Worm (Caenorhabditis elegans): ENCODE results near the gene kin-33.

Gene kin-33

DNA sequence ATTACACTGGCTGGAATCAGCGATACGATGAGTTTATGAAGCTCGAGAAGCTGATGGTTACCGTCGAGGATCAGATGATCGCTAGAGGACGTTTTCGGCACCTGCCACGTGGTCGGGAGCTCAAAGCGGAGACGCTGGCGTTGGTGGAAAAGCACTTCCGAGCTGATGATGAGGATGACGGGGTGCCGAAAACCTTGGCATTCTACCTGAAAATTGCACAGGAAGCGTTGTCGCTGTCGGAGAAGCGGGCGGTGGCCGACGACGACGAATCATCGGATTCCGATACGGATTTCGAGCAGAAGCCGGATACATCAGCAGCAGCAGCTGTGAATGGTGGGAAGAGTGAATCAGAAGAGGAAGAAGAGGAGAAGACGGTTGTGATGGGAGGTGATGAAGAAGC, 39.7 kb downstream of the kin-33 start:
- TF ChIP-seq lin-35 (GFP tag; optimal IDR thresholded peaks at IDR 0.05) = no peak
- TF ChIP-seq egrh-3 (GFP tag; IDR thresholded peaks at IDR 0.05) = peak; percentile 47; the same call in 1 of the 2 replicates
- TF ChIP-seq pha-4 (tag; optimal IDR thresholded peaks at IDR 0.05) = no peak
- 0 out of 2 replicates have a peak, but pooled peaks have one; percentile 20 for TF ChIP-seq F37B4.10 (GFP tag; IDR thresholded peaks at IDR 0.05)
- TF ChIP-seq zfh-2 (GFP tag; conservative IDR thresholded peaks at IDR 0.05) = peak; percentile 85
- no peak for TF ChIP-seq snpc-1.1 (tag; optimal IDR thresholded peaks at IDR 0.05; ENCODE audit: insufficient read depth)

DNA sequence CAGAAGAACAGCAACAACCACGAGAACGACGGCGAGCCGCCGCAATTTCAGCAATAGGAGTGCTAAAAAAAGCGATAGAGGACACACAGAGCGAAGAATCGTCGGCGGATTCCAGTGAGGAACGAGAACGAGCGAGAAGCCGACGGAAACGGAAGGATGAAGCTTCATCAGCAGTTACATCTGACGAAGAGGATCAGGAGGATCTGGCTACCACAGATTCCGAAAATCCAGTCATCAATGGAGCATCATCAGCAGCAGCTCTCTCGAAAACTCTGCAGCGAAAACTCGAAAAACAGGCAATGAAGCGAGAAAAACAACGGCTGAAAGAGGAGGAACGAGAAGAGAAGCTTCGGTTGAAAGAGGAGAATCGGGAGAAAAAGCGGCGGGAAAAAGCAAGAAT, 45.0 kb downstream of the kin-33 start:
- TF ChIP-seq aptf-2 (GFP tag; conservative IDR thresholded peaks at IDR 0.05) (no peak), ztf-25 (GFP tag; IDR thresholded peaks at IDR 0.05) (no peak), F22D6.2 (tag; optimal IDR thresholded peaks at IDR 0.05) (no peak), C17E4.6 (GFP tag; IDR thresholded peaks at IDR 0.05) (no peak), zim-3 (tag; optimal IDR thresholded peaks at IDR 0.05) (no peak), sptf-2 (GFP tag; optimal IDR thresholded peaks at IDR 0.05) (no peak), egrh-3 (GFP tag; IDR thresholded peaks at IDR 0.05) (no peak), madf-8 (GFP tag; conservative IDR thresholded peaks at IDR 0.05) (no peak), B0035.1 (tag; optimal IDR thresholded peaks at IDR 0.05) (no peak), bed-1 (GFP tag; IDR thresholded peaks at IDR 0.05) (no peak)

DNA sequence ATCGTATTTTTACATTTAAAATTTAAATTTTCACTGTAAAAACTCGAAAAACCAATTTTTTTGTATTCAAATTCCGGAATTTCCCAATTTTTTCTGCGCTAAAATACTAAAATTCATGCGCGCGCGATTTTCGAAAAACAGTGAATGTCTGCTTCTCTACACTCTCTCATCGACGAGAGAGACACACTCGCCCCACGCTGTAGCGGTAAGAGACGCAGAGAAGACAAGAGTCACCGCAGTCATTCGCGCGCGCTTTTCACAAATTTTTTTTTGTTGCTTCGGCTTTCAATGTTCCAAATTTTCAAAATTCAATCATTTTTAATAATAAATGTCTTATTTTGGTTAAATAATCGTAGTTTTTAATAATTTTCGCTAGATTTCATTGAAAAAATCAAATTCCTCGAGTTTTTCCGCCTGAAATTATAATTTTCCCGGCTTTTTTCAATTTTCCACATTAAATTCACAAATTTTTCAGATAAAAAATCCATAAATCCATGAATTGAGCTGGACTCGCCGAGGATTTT, 48.7 kb downstream of the kin-33 start, which contains the start of gene arid-1:
TSS of gene arid-1 (plus strand) at position 474 of the 524 bp plus-strand sequence.
- TF ChIP-seq nhr-80 (tag; optimal IDR thresholded peaks at IDR 0.05) (no peak), T26A5.8 (tag; optimal IDR thresholded peaks at IDR 0.05) (no peak), madf-10 (tag; optimal IDR thresholded peaks at IDR 0.05) (peak; percentile 47), tlf-1 (GFP tag; optimal IDR thresholded peaks at IDR 0.05) (no peak), B0336.3 (GFP tag; IDR thresholded peaks at IDR 0.05) (no peak), pha-4 (tag; optimal IDR thresholded peaks at IDR 0.05) (no peak), nfya-1 (tag; optimal IDR thresholded peaks at IDR 0.05; ENCODE audit: borderline replicate concordance, insufficient read depth) (no peak), K12H6.12 (tag; optimal IDR thresholded peaks at IDR 0.05) (no peak), nfyb-1 (GFP tag; IDR thresholded peaks at IDR 0.05) (0 out of 2 replicates have a peak, but pooled peaks have one; percentile 41), snpc-1.1 (tag; optimal IDR thresholded peaks at IDR 0.05; ENCODE audit: insufficient read depth) (peak; percentile 38), nfya-2 (GFP tag; IDR thresholded peaks at IDR 0.05) (no peak), ceh-40 (GFP tag; IDR thresholded peaks at IDR 0.05) (no peak), zfh-2 (GFP tag; conservative IDR thresholded peaks at IDR 0.05) (no peak), F57A8.1 (GFP tag; optimal IDR thresholded peaks at IDR 0.05) (no peak), tbx-9 (tag; optimal IDR thresholded peaks at IDR 0.05; ENCODE audit: borderline replicate concordance) (no peak), F33H1.4 (GFP tag; IDR thresholded peaks at IDR 0.05) (peak; percentile 62), let-526 (GFP tag; IDR thresholded peaks at IDR 0.05) (no peak), C17E4.6 (GFP tag; IDR thresholded peaks at IDR 0.05) (no peak), bed-2 (GFP tag; IDR thresholded peaks at IDR 0.05) (no peak), rec-8 (tag; optimal IDR thresholded peaks at IDR 0.05) (no peak), ztf-18 (tag; optimal IDR thresholded peaks at IDR 0.05) (peak; percentile 62), ceh-100 (GFP tag; IDR thresholded peaks at IDR 0.05) (peak; percentile 57), hlh-26 (GFP tag; conservative IDR thresholded peaks at IDR 0.05) (no peak), dpl-1 (GFP tag; optimal IDR thresholded peaks at IDR 0.05) (peak; percentile 54), K11D2.4 (GFP tag; IDR thresholded peaks at IDR 0.05) (no peak), lsl-1 (GFP tag; optimal IDR thresholded peaks at IDR 0.05) (peak; percentile 53), attf-3 (GFP tag; conservative IDR thresholded peaks at IDR 0.05) (0 out of 2 replicates have a peak, but pooled peaks have one; percentile 38), ceh-91 (GFP tag; IDR thresholded peaks at IDR 0.05) (peak; percentile 58; the same call in 1 of the 2 replicates), nhr-179 (tag; optimal IDR thresholded peaks at IDR 0.05) (no peak), mcd-1 (GFP tag; IDR thresholded peaks at IDR 0.05) (peak; percentile 60), let-607 (tag; optimal IDR thresholded peaks at IDR 0.05) (no peak), Y56A3A.18 (GFP tag; IDR thresholded peaks at IDR 0.05) (no peak), sptf-2 (GFP tag; optimal IDR thresholded peaks at IDR 0.05) (no peak), snpc-1.3 (tag; optimal IDR thresholded peaks at IDR 0.05; ENCODE audit: insufficient read depth) (peak; percentile 23)

Measured in whole organism, young adult.